Worm (Caenorhabditis elegans): ENCODE measurements around the gene gcs-1.

gcs-1 gene

ce11 chrII:9056215-9056819, 18.2 kb upstream of the gcs-1 start:
- TF ChIP-seq skn-1 (tag; optimal IDR thresholded peaks at IDR 0.05) (no peak), elt-3 (tag; optimal IDR thresholded peaks at IDR 0.05) (no peak), daf-12 (tag; optimal IDR thresholded peaks at IDR 0.05) (no peak), tbx-2 (tag; optimal IDR thresholded peaks at IDR 0.05) (no peak), zag-1 (tag; optimal IDR thresholded peaks at IDR 0.05) (no peak), egl-27 (tag; optimal IDR thresholded peaks at IDR 0.05) (no peak), nhr-25 (tag; optimal IDR thresholded peaks at IDR 0.05) (no peak), mml-1 (tag; optimal IDR thresholded peaks at IDR 0.05) (no peak), ama-1 (optimal IDR thresholded peaks at IDR 0.05) (no peak), nhr-28 (tag; optimal IDR thresholded peaks at IDR 0.05) (no peak), ZK546.5 (tag; optimal IDR thresholded peaks at IDR 0.05) (no peak), nhr-23 (tag; optimal IDR thresholded peaks at IDR 0.05) (no peak)

- TF ChIP-seq fkh-2 (tag; optimal IDR thresholded peaks at IDR 0.05), result no peak
- no peak for TF ChIP-seq elt-3 (tag; optimal IDR thresholded peaks at IDR 0.05)
- peak; percentile 76 for TF ChIP-seq egl-5 (tag; optimal IDR thresholded peaks at IDR 0.05)
- peak; percentile 85 for TF ChIP-seq nhr-25 (tag; optimal IDR thresholded peaks at IDR 0.05)
- TF ChIP-seq aly-2 (tag; optimal IDR thresholded peaks at IDR 0.05), result no peak
- peak; percentile 79 for TF ChIP-seq sea-2 (GFP tag; optimal IDR thresholded peaks at IDR 0.05)
- TF ChIP-seq unc-62 (GFP tag; optimal IDR thresholded peaks at IDR 0.05), result peak; percentile 34
- no peak for TF ChIP-seq ztf-11 (tag; optimal IDR thresholded peaks at IDR 0.05)
- TF ChIP-seq jun-1 (tag; optimal IDR thresholded peaks at IDR 0.05), result peak; percentile 78
- peak; percentile 62 for TF ChIP-seq elt-2 (tag; optimal IDR thresholded peaks at IDR 0.05)
- TF ChIP-seq R02D3.7 (tag; optimal IDR thresholded peaks at IDR 0.05), result peak; percentile 68
- TF ChIP-seq lin-39 (tag; optimal IDR thresholded peaks at IDR 0.05), result peak; percentile 50
- TF ChIP-seq fos-1 (tag; optimal IDR thresholded peaks at IDR 0.05), result no peak
- TF ChIP-seq fkh-10 (GFP tag; optimal IDR thresholded peaks at IDR 0.05), result peak; percentile 25
- peak; percentile 26 for TF ChIP-seq egl-27 (tag; optimal IDR thresholded peaks at IDR 0.05)
- peak; percentile 95 for TF ChIP-seq pha-4 (tag; optimal IDR thresholded peaks at IDR 0.05)
- TF ChIP-seq lsy-12 (tag; optimal IDR thresholded peaks at IDR 0.05), result peak; percentile 57
- TF ChIP-seq nfya-1 (tag; optimal IDR thresholded peaks at IDR 0.05; ENCODE audit: insufficient read depth), result peak; percentile 88
- peak; percentile 82 for TF ChIP-seq skn-1 (tag; optimal IDR thresholded peaks at IDR 0.05)
- peak; percentile 79 for TF ChIP-seq nhr-23 (tag; optimal IDR thresholded peaks at IDR 0.05)
- TF ChIP-seq nhr-43 (tag; optimal IDR thresholded peaks at IDR 0.05; ENCODE audit: poor library complexity, severe bottlenecking), result peak; percentile 83
- TF ChIP-seq hmg-11 (tag; optimal IDR thresholded peaks at IDR 0.05), result peak; percentile 75
- peak; percentile 87 for TF ChIP-seq lin-15B (tag; optimal IDR thresholded peaks at IDR 0.05)
- TF ChIP-seq pqm-1 (tag; optimal IDR thresholded peaks at IDR 0.05), result peak; percentile 37
- TF ChIP-seq tbx-2 (tag; optimal IDR thresholded peaks at IDR 0.05), result peak; percentile 32
Measured at ce11 chrII:9054604-9055003, 16.5 kb upstream of the gcs-1 start, which contains the start of gene chmp-7. Gene chmp-7, plus strand, starts transcription at chrII:9054972.

- TF ChIP-seq mml-1 (tag; optimal IDR thresholded peaks at IDR 0.05), result no peak
- TF ChIP-seq sea-2 (GFP tag; optimal IDR thresholded peaks at IDR 0.05), result no peak
- TF ChIP-seq elt-2 (tag; optimal IDR thresholded peaks at IDR 0.05), result no peak
- TF ChIP-seq nhr-67 (tag; optimal IDR thresholded peaks at IDR 0.05), result no peak
- TF ChIP-seq snpc-4 (tag; optimal IDR thresholded peaks at IDR 0.05), result no peak
- no peak for TF ChIP-seq ztf-4 (tag; optimal IDR thresholded peaks at IDR 0.05)
- TF ChIP-seq fos-1 (tag; optimal IDR thresholded peaks at IDR 0.05), result no peak
- no peak for TF ChIP-seq ceh-9 (tag; optimal IDR thresholded peaks at IDR 0.05)
- TF ChIP-seq ceh-28 (tag; optimal IDR thresholded peaks at IDR 0.05), result no peak
- no peak for TF ChIP-seq lin-39 (tag; optimal IDR thresholded peaks at IDR 0.05)
- TF ChIP-seq nhr-25 (tag; optimal IDR thresholded peaks at IDR 0.05), result no peak
Measured at ce11 chrII:9053564-9053963, 15.5 kb upstream of the gcs-1 start, which contains the start of gene T24B8.7. Gene T24B8.7, minus strand, starts transcription at chrII:9053664.

- TF ChIP-seq ceh-82 (tag; optimal IDR thresholded peaks at IDR 0.05) (no peak), ztf-4 (tag; optimal IDR thresholded peaks at IDR 0.05) (no peak), skn-1 (tag; optimal IDR thresholded peaks at IDR 0.05) (no peak), zag-1 (tag; optimal IDR thresholded peaks at IDR 0.05) (no peak), nhr-67 (tag; optimal IDR thresholded peaks at IDR 0.05) (no peak), pqm-1 (tag; optimal IDR thresholded peaks at IDR 0.05) (peak; percentile 62), lin-15B (tag; optimal IDR thresholded peaks at IDR 0.05) (no peak), nfya-1 (tag; optimal IDR thresholded peaks at IDR 0.05; ENCODE audit: insufficient read depth) (no peak), nhr-77 (tag; optimal IDR thresholded peaks at IDR 0.05) (no peak), elt-2 (tag; optimal IDR thresholded peaks at IDR 0.05) (peak; percentile 34)
Measured at ce11 chrII:9042059-9042458, 4.0 kb upstream of the gcs-1 start.
